Worm (Caenorhabditis elegans) whole organism, L4/young adult: ENCODE data around the gene C29E4.17.
"Not testable (repeated sequence)": the region's sequence is repeated elsewhere in the genome, so short reads cannot be mapped to it uniquely, and the experiment has no call there.

Experiments
- W03F9.2 ChIP-seq: fragments of 150-350 bp; optimal IDR thresholded peaks from 2 replicates; lab custom pipeline; 2014; ENCODE audit warnings: missing biosample characterization, missing genetic modification characterization
- dao-5 ChIP-seq: sonication (generic microtip); optimal IDR thresholded peaks from 2 replicates; lab custom pipeline; 2016; ENCODE audit warnings: missing genotype, missing genetic modification characterization, moderate library complexity, missing compliant biosample characterization
- him-1 ChIP-seq: sonication (generic microtip); optimal IDR thresholded peaks from 2 replicates; lab custom pipeline; 2016; ENCODE audit warnings: missing genotype, missing genetic modification reagents, missing genetic modification characterization, missing compliant biosample characterization

Gene C29E4.17

ce11 chrIII:7941417-7941816 lies 19.1 kb downstream of the C29E4.17 start, which contains the start of gene kle-2:
kle-2 (plus strand) TSS chrIII:7941717.
- TF ChIP-seq dao-5 (tag; lab: Kevin White, UChicago) (no peak), him-1 (tag; lab: Kevin White, UChicago) (no peak), W03F9.2 (tag; lab: Kevin White, UChicago) (no peak)

- TF ChIP-seq him-1 (tag; lab: Kevin White, UChicago) (no peak), W03F9.2 (tag; lab: Kevin White, UChicago) (no peak), dao-5 (tag; lab: Kevin White, UChicago) (no peak)
Measured at ce11 chrIII:7946968-7947491, 24.7 kb downstream of the C29E4.17 start, which contains the start of gene gsto-1. gsto-1 (minus strand) TSS chrIII:7947018.

ce11 chrIII:7947677-7948076 lies 25.4 kb downstream of the C29E4.17 start:
- TF ChIP-seq him-1 (tag; lab: Kevin White, UChicago), result no peak
- TF ChIP-seq W03F9.2 (tag; lab: Kevin White, UChicago), result no peak
- no peak for TF ChIP-seq dao-5 (tag; lab: Kevin White, UChicago)

- TF ChIP-seq dao-5 (tag; lab: Kevin White, UChicago), result no peak
- no peak for TF ChIP-seq him-1 (tag; lab: Kevin White, UChicago)
- TF ChIP-seq W03F9.2 (tag; lab: Kevin White, UChicago), result no peak
Measured at ce11 chrIII:7948802-7949201, 26.5 kb downstream of the C29E4.17 start, which contains the start of gene col-90. col-90 (plus strand) TSS chrIII:7948838.

ce11 chrIII:7950447-7950846 lies 28.1 kb downstream of the C29E4.17 start:
- TF ChIP-seq W03F9.2 (tag; lab: Kevin White, UChicago) (no peak), him-1 (tag; lab: Kevin White, UChicago) (no peak), dao-5 (tag; lab: Kevin White, UChicago) (no peak)

- no peak for TF ChIP-seq him-1 (tag; lab: Kevin White, UChicago)
Measured at ce11 chrIII:7952077-7952765, 29.9 kb downstream of the C29E4.17 start, which contains the start of gene C29E4.15. C29E4.15 (plus strand) TSS chrIII:7952623.

- no peak for TF ChIP-seq W03F9.2 (tag; lab: Kevin White, UChicago)
Measured at ce11 chrIII:7953208-7953607, 30.9 kb downstream of the C29E4.17 start, which contains the start of gene let-754. let-754 (minus strand) TSS chrIII:7953308.

ce11 chrIII:7956965-7957364 lies 34.7 kb downstream of the C29E4.17 start, which contains the start of gene C29E4.9:
C29E4.9 (minus strand) TSS chrIII:7957065.
- TF ChIP-seq W03F9.2 (tag; lab: Kevin White, UChicago), result no peak
- no peak for TF ChIP-seq dao-5 (tag; lab: Kevin White, UChicago)
- TF ChIP-seq him-1 (tag; lab: Kevin White, UChicago), result no peak

ce11 chrIII:7958085-7958484 lies 35.8 kb downstream of the C29E4.17 start, which contains the start of gene C29E4.11:
C29E4.11 (minus strand) TSS chrIII:7958114.
- no peak for TF ChIP-seq dao-5 (tag; lab: Kevin White, UChicago)
- TF ChIP-seq W03F9.2 (tag; lab: Kevin White, UChicago), result no peak
- no peak for TF ChIP-seq him-1 (tag; lab: Kevin White, UChicago)

ce11 chrIII:7958922-7959609 lies 36.8 kb downstream of the C29E4.17 start, which contains the start of gene F54H12.10:
F54H12.10 (minus strand) TSS chrIII:7958972.
- TF ChIP-seq him-1, W03F9.2, dao-5 (tag; lab: Kevin White, UChicago): not testable (repeated sequence)

- not testable (repeated sequence) for TF ChIP-seq him-1, dao-5, W03F9.2 (tag; lab: Kevin White, UChicago)
Measured at ce11 chrIII:7962641-7963040, 40.3 kb downstream of the C29E4.17 start, which contains the start of gene F54H12.4. F54H12.4 (minus strand) TSS chrIII:7962741.

ce11 chrIII:7964281-7964680 lies 42.0 kb downstream of the C29E4.17 start, which contains the start of gene F54H12.2:
F54H12.2 (plus strand) TSS chrIII:7964581.
- not testable (repeated sequence) for TF ChIP-seq W03F9.2, dao-5, him-1 (tag; lab: Kevin White, UChicago)

ce11 chrIII:7969121-7969520 lies 46.8 kb downstream of the C29E4.17 start, which contains the start of the genes F54H12.8 and F54H12.7:
F54H12.8 (minus strand) TSS chrIII:7969221.
F54H12.7 (plus strand) TSS chrIII:7969349.
- no peak for TF ChIP-seq W03F9.2 (tag; lab: Kevin White, UChicago)
- TF ChIP-seq dao-5 (tag; lab: Kevin White, UChicago), result no peak
